Worm (Caenorhabditis elegans): ENCODE measurements around the gene ceh-51.

The ceh-51 gene

ce11 chrV:18911736-18912135, 37.8 kb downstream of the ceh-51 start, which contains the start of gene cyp-42A1:
Gene cyp-42A1 (plus strand): TSS chrV:18912036.
- no peak for TF ChIP-seq chd-7 (tag; optimal IDR thresholded peaks at IDR 0.05)
- no peak for TF ChIP-seq ceh-58 (GFP tag; IDR thresholded peaks at IDR 0.05)
- TF ChIP-seq gei-17 (GFP tag; optimal IDR thresholded peaks at IDR 0.05), result no peak

- TF ChIP-seq D2030.7 (GFP tag; IDR thresholded peaks at IDR 0.05), result no peak
- peak; percentile 22; the same call in 1 of the 2 replicates for TF ChIP-seq egrh-3 (GFP tag; IDR thresholded peaks at IDR 0.05)
- no peak for TF ChIP-seq madf-6 (GFP tag; IDR thresholded peaks at IDR 0.05)
- TF ChIP-seq F52B5.7 (tag; optimal IDR thresholded peaks at IDR 0.05), result no peak
- peak; percentile 20 for TF ChIP-seq rpc-1 (optimal IDR thresholded peaks at IDR 0.05)
- TF ChIP-seq rpc-1 (tag; optimal IDR thresholded peaks at IDR 0.05), result peak; percentile 54
- peak; percentile 22 for TF ChIP-seq B0261.1 (tag; optimal IDR thresholded peaks at IDR 0.05)
- no peak for TF ChIP-seq nhr-80 (tag; optimal IDR thresholded peaks at IDR 0.05)
- TF ChIP-seq tbp1 (GFP tag; optimal IDR thresholded peaks at IDR 0.05), result peak; percentile 73
- no peak for TF ChIP-seq nfya-1 (tag; optimal IDR thresholded peaks at IDR 0.05; ENCODE audit: borderline replicate concordance, insufficient read depth)
- TF ChIP-seq Y56A3A.18 (GFP tag; IDR thresholded peaks at IDR 0.05), result no peak
These were observed 38.6 kb downstream of the ceh-51 start for ce11 chrV:18912555-18912954.

DNA sequence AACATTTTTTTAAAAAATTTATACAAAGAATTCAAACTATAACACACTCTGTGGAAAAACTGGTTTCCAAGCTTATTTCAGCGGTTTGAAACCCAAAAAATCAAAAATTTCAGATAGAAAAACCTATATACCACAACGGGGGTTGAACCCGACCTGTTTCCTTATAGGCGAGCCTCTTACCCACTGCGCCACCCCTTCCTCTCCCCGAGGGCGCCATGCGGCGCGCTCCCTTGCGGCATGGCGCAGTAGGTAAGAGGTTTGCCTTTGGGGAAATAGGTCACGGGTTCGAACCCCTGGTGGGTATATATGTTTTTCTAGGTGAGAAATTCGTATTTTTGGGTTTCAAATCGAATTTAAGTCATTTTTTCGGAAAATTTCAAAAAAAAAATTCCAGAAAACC, 39.2 kb downstream of the ceh-51 start:
- TF ChIP-seq ztf-26 (tag; optimal IDR thresholded peaks at IDR 0.05), result no peak
- no peak for TF ChIP-seq hlh-26 (GFP tag; conservative IDR thresholded peaks at IDR 0.05)
- TF ChIP-seq lin-35 (GFP tag; optimal IDR thresholded peaks at IDR 0.05), result no peak
- TF ChIP-seq snpc-1.1 (tag; optimal IDR thresholded peaks at IDR 0.05; ENCODE audit: insufficient read depth), result no peak
- no peak for TF ChIP-seq C17E4.6 (GFP tag; IDR thresholded peaks at IDR 0.05)
- no peak for TF ChIP-seq F57A8.1 (GFP tag; optimal IDR thresholded peaks at IDR 0.05)
- TF ChIP-seq repo-1 (tag; optimal IDR thresholded peaks at IDR 0.05), result no peak
- no peak for TF ChIP-seq dox-1 (GFP tag; IDR thresholded peaks at IDR 0.05)
- TF ChIP-seq mes-4 (tag; optimal IDR thresholded peaks at IDR 0.05), result no peak
- no peak for TF ChIP-seq Y67H2A.10 (GFP tag; conservative IDR thresholded peaks at IDR 0.05)
- no peak for TF ChIP-seq ztf-25 (GFP tag; IDR thresholded peaks at IDR 0.05)
- no peak for TF ChIP-seq sdz-38 (tag; optimal IDR thresholded peaks at IDR 0.05)
- TF ChIP-seq F33H1.4 (GFP tag; IDR thresholded peaks at IDR 0.05), result no peak
- no peak for TF ChIP-seq unc-130 (GFP tag; optimal IDR thresholded peaks at IDR 0.05)
- no peak for TF ChIP-seq bed-2 (GFP tag; IDR thresholded peaks at IDR 0.05)
- TF ChIP-seq F22D6.2 (tag; optimal IDR thresholded peaks at IDR 0.05), result no peak
- TF ChIP-seq ceh-40 (GFP tag; IDR thresholded peaks at IDR 0.05), result no peak

- TF ChIP-seq rpc-1 (optimal IDR thresholded peaks at IDR 0.05) (no peak), rpc-1 (tag; optimal IDR thresholded peaks at IDR 0.05) (no peak), attf-5 (GFP tag; optimal IDR thresholded peaks at IDR 0.05) (no peak), ccch-3 (GFP tag; optimal IDR thresholded peaks at IDR 0.05) (no peak), somi-1 (GFP tag; optimal IDR thresholded peaks at IDR 0.05) (no peak)
These were observed 43.5 kb downstream of the ceh-51 start for ce11 chrV:18917396-18917795.
